Worm (Caenorhabditis elegans) whole organism, early embryonic: Measurements from ENCODE around the gene spas-1.

Experiments
- B0310.2 ChIP-seq: sonication (generic microtip); optimal IDR thresholded peaks from 2 replicates; lab custom pipeline; 2016; ENCODE audit warnings: mild to moderate bottlenecking, missing genetic modification characterization, missing compliant biosample characterization
- F13C5.2 ChIP-seq: sonication (generic microtip); optimal IDR thresholded peaks from 2 replicates; lab custom pipeline; 2017; ENCODE audit warnings: mild to moderate bottlenecking, missing genetic modification characterization, inconsistent platforms, missing compliant biosample characterization
- aly-1 ChIP-seq: sonication (generic microtip); optimal IDR thresholded peaks from 2 replicates; lab custom pipeline; 2016; ENCODE audit warnings: missing genetic modification characterization, missing compliant biosample characterization
- ama-1 ChIP-seq: fragments of 150-350 bp; optimal IDR thresholded peaks from 2 replicates; lab custom pipeline; 2014
- ceh-13 ChIP-seq: fragments of 200-800 bp; sonication (Bioruptor generic); optimal IDR thresholded peaks from 2 replicates; lab custom pipeline; 2018; ENCODE audit warnings: mild to moderate bottlenecking, missing genetic modification characterization, missing compliant biosample characterization
- ceh-36 ChIP-seq: sonication (generic microtip); optimal IDR thresholded peaks from 2 replicates; lab custom pipeline; 2016; ENCODE audit warnings: missing genetic modification characterization, inconsistent platforms, missing compliant biosample characterization
- ets-7 ChIP-seq: sonication (generic microtip); optimal IDR thresholded peaks from 2 replicates; lab custom pipeline; 2016; ENCODE audit warnings: missing genotype, missing genetic modification characterization, missing compliant biosample characterization
- flt-1 ChIP-seq: fragments of 200-800 bp; sonication (Bioruptor generic); IDR thresholded peaks from 2 replicates; pipeline ENCODE4 v1.3.6; 2022; ENCODE audit warnings: missing genetic modification characterization, missing compliant biosample characterization
- hmbx-1 ChIP-seq: sonication (generic microtip); optimal IDR thresholded peaks from 2 replicates; lab custom pipeline; 2016; ENCODE audit warnings: mild to moderate bottlenecking, missing genetic modification characterization, missing compliant biosample characterization
- hmg-4 ChIP-seq: fragments of 200-800 bp; sonication (Bioruptor generic); optimal IDR thresholded peaks from 2 replicates; lab custom pipeline; 2018; ENCODE audit warnings: mild to moderate bottlenecking, missing genetic modification characterization, missing compliant biosample characterization
- hnd-1 ChIP-seq: sonication (generic microtip); optimal IDR thresholded peaks from 2 replicates; lab custom pipeline; 2016; ENCODE audit warnings: missing genetic modification characterization, missing compliant biosample characterization
- pes-1 ChIP-seq: fragments of 200-800 bp; sonication (Bioruptor generic); IDR thresholded peaks from 2 replicates; pipeline ENCODE4 v1.3.6; 2022; ENCODE audit warnings: missing genetic modification reagents, missing genetic modification characterization, missing compliant biosample characterization
- scrt-1 ChIP-seq: fragments of 200-800 bp; sonication (Bioruptor generic); IDR thresholded peaks from 2 replicates; pipeline ENCODE4 v1.3.6; 2022; ENCODE audit warnings: missing genetic modification characterization, missing compliant biosample characterization
- sea-1 ChIP-seq: fragments of 200-800 bp; sonication (Bioruptor generic); conservative IDR thresholded peaks from 2 replicates; pipeline ENCODE4 v1.3.6; 2022; ENCODE audit warnings: missing genetic modification characterization, missing compliant biosample characterization
- tbx-11 ChIP-seq: fragments of 200-800 bp; sonication (Bioruptor generic); IDR thresholded peaks from 2 replicates; pipeline ENCODE4 v1.3.6; 2022; ENCODE audit warnings: missing genetic modification characterization, missing compliant biosample characterization
- tbx-37 ChIP-seq: fragments of 200-800 bp; sonication (Bioruptor generic); conservative IDR thresholded peaks from 2 replicates; pipeline ENCODE4 v1.3.6; 2022; ENCODE audit warnings: missing genetic modification reagents, missing genetic modification characterization, missing compliant biosample characterization
- tra-4 ChIP-seq: sonication (generic microtip); optimal IDR thresholded peaks from 2 replicates; lab custom pipeline; 2017; ENCODE audit warnings: missing genetic modification characterization, missing compliant biosample characterization

spas-1 gene

DNA sequence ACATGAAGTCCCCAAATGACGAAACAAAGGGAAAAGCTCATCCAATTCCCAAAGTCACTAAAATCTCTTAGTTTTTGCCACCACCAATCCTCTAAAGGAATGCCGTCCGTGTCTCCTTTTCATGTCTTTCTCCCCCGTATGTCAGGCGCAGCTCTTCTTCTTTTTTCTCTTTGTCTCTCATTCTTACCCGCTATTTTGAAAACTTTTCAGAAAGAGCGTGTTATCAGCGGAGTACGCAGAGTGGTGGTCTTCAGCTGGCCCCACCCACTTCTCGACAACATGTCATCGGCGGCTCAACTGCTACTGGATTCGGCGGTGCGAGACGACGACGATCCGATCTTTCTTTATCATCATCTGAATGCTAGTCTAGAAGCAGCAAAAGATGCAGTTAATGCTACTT is 15.8 kb downstream of the spas-1 start, which contains the start of gene sphr-1:
sphr-1 (plus strand) TSS at position 205 of the 400 bp plus-strand sequence.
- TF ChIP-seq pes-1 (GFP tag; lab: Robert Waterston, UW) (no peak), F13C5.2 (tag; lab: Kevin White, UChicago) (no peak), aly-1 (tag; lab: Kevin White, UChicago) (no peak), sea-1 (no peak), scrt-1 (GFP tag; lab: Robert Waterston, UW) (no peak), ceh-36 (tag; lab: Kevin White, UChicago) (no peak), hmg-4 (GFP tag; lab: Kevin White, UChicago) (no peak), hnd-1 (tag; lab: Kevin White, UChicago) (no peak), tbx-11 (no peak), tbx-37 (GFP tag; lab: Robert Waterston, UW) (no peak), ama-1 (lab: Kevin White, UChicago) (no peak), tra-4 (tag; lab: Kevin White, UChicago) (no peak), flt-1 (GFP tag; lab: Robert Waterston, UW) (no peak)

DNA sequence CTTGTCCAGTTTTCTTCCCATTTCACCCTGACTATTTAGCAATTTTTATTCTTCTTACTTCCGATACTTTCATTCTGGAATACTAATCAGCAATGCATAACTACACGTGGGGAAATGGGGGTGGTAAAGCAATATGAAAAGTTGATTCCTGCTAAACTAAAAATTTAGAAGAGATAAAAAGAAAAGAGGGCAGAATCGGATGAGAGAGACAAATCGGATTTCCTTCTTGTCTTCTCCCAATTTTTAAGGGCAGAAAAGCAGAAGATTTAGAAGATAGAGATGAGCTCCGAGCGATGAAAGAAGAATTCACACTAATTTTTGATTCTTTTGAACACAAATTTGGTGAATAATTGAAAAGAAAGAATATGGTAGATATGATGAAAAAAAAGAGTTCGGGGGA is 18.5 kb downstream of the spas-1 start:
- TF ChIP-seq hnd-1 (tag; lab: Kevin White, UChicago) (no peak), tra-4 (tag; lab: Kevin White, UChicago) (no peak)

ce11 chrV:9197121-9197520 is 21.5 kb downstream of the spas-1 start, which contains the start of gene C24B5.4:
TSS of gene C24B5.4 (minus strand) at chrV:9197326.
- no peak for TF ChIP-seq tbx-37 (GFP tag; lab: Robert Waterston, UW)
- no peak for TF ChIP-seq sea-1
- TF ChIP-seq hmbx-1 (tag; lab: Kevin White, UChicago): no peak
- no peak for TF ChIP-seq scrt-1 (GFP tag; lab: Robert Waterston, UW)
- TF ChIP-seq tbx-11: no peak
- TF ChIP-seq ama-1 (lab: Kevin White, UChicago): no peak
- no peak for TF ChIP-seq flt-1 (GFP tag; lab: Robert Waterston, UW)
- TF ChIP-seq ceh-13: no peak
- TF ChIP-seq B0310.2 (tag; lab: Kevin White, UChicago): no peak
- no peak for TF ChIP-seq tra-4 (tag; lab: Kevin White, UChicago)
- TF ChIP-seq F13C5.2 (tag; lab: Kevin White, UChicago): no peak
- TF ChIP-seq aly-1 (tag; lab: Kevin White, UChicago): no peak
- no peak for TF ChIP-seq pes-1 (GFP tag; lab: Robert Waterston, UW)
- TF ChIP-seq ets-7 (tag; lab: Kevin White, UChicago): no peak
- no peak for TF ChIP-seq ceh-36 (tag; lab: Kevin White, UChicago)
- no peak for TF ChIP-seq hnd-1 (tag; lab: Kevin White, UChicago)
- TF ChIP-seq hmg-4 (GFP tag; lab: Kevin White, UChicago): no peak

- TF ChIP-seq sea-1 (no peak), hnd-1 (tag; lab: Kevin White, UChicago) (no peak), ets-7 (tag; lab: Kevin White, UChicago) (no peak), scrt-1 (GFP tag; lab: Robert Waterston, UW) (no peak), B0310.2 (tag; lab: Kevin White, UChicago) (no peak), aly-1 (tag; lab: Kevin White, UChicago) (no peak)
Measured at ce11 chrV:9198887-9199286, 23.3 kb downstream of the spas-1 start, which contains the start of gene str-177. TSS of gene str-177 (minus strand) at chrV:9198987.

ce11 chrV:9202710-9203109 is 27.1 kb downstream of the spas-1 start, which contains the start of gene asp-2:
TSS of gene asp-2 (plus strand) at chrV:9203077.
- TF ChIP-seq F13C5.2 (tag; lab: Kevin White, UChicago) (no peak), tra-4 (tag; lab: Kevin White, UChicago) (no peak), ceh-13 (no peak), tbx-37 (GFP tag; lab: Robert Waterston, UW) (no peak), hnd-1 (tag; lab: Kevin White, UChicago) (no peak), tbx-11 (no peak), ceh-36 (tag; lab: Kevin White, UChicago) (no peak), hmbx-1 (tag; lab: Kevin White, UChicago) (no peak), ets-7 (tag; lab: Kevin White, UChicago) (no peak), aly-1 (tag; lab: Kevin White, UChicago) (no peak), scrt-1 (GFP tag; lab: Robert Waterston, UW) (no peak), pes-1 (GFP tag; lab: Robert Waterston, UW) (no peak), sea-1 (no peak), hmg-4 (GFP tag; lab: Kevin White, UChicago) (no peak), ama-1 (lab: Kevin White, UChicago) (no peak), flt-1 (GFP tag; lab: Robert Waterston, UW) (no peak), B0310.2 (tag; lab: Kevin White, UChicago) (no peak)

ce11 chrV:9207377-9207776 is 31.8 kb downstream of the spas-1 start, which contains the start of gene inx-10:
TSS of gene inx-10 (minus strand) at chrV:9207477.
- TF ChIP-seq tbx-11 (no peak), tbx-37 (GFP tag; lab: Robert Waterston, UW) (no peak), ceh-13 (no peak), B0310.2 (tag; lab: Kevin White, UChicago) (no peak), ama-1 (lab: Kevin White, UChicago) (no peak), ceh-36 (tag; lab: Kevin White, UChicago) (no peak), F13C5.2 (tag; lab: Kevin White, UChicago) (no peak), ets-7 (tag; lab: Kevin White, UChicago) (no peak), hnd-1 (tag; lab: Kevin White, UChicago) (no peak), aly-1 (tag; lab: Kevin White, UChicago) (no peak), sea-1 (no peak), flt-1 (GFP tag; lab: Robert Waterston, UW) (no peak), hmg-4 (GFP tag; lab: Kevin White, UChicago) (no peak), hmbx-1 (tag; lab: Kevin White, UChicago) (no peak), pes-1 (GFP tag; lab: Robert Waterston, UW) (no peak), scrt-1 (GFP tag; lab: Robert Waterston, UW) (no peak), tra-4 (tag; lab: Kevin White, UChicago) (no peak)

DNA sequence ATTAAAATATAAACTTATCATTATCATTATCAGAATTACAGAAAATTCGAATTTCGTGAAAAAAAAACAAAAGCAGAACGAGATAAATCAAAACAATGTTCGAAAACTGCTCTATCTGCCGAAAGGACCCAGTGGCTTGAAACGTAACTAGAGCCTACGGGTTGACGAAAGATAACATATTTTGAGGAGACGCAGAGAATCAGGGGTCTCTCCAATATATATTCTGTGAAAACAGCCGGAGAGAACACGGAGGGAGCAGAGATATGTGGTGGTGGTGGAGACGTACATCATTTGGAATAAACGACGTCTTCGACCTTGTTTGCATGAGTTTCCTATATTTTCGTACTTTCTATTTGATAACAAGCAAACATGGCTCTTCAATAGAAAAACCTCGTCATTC is 33.3 kb downstream of the spas-1 start:
- no peak for TF ChIP-seq flt-1 (GFP tag; lab: Robert Waterston, UW)
- no peak for TF ChIP-seq hmg-4 (GFP tag; lab: Kevin White, UChicago)
- no peak for TF ChIP-seq hmbx-1 (tag; lab: Kevin White, UChicago)
- no peak for TF ChIP-seq aly-1 (tag; lab: Kevin White, UChicago)
- TF ChIP-seq tra-4 (tag; lab: Kevin White, UChicago): no peak
- no peak for TF ChIP-seq pes-1 (GFP tag; lab: Robert Waterston, UW)
